Fruit fly (Drosophila melanogaster) whole organism, embryonic: Measurements from ENCODE around the gene mRRF1.
A peak's percentile ranks its signal among the peaks of the same experiment; 100 is the strongest.

ENCODE experiments used
- Asciz ChIP-seq: fragments of 200-800 bp; sonication (Bioruptor generic); optimal IDR thresholded peaks from 2 replicates; lab custom pipeline; 2017; ENCODE audit warnings: missing biosample characterization, mild to moderate bottlenecking, missing genetic modification characterization, missing genetic modification reagents
- Atf6 ChIP-seq: fragments of 200-800 bp; sonication (Bioruptor generic); IDR thresholded peaks from 2 replicates; pipeline ENCODE4 v1.3.6; 2022; ENCODE audit warnings: missing biosample characterization, missing genetic modification characterization
- Bgb ChIP-seq: fragments of 200-800 bp; sonication (Bioruptor generic); IDR thresholded peaks from 2 replicates; pipeline ENCODE4 v1.3.6; 2022; ENCODE audit warnings: missing biosample characterization, missing genetic modification characterization; ENCODE audit not compliant: partially characterized antibody
- CG10959 ChIP-seq: fragments of 200-800 bp; sonication (Bioruptor generic); IDR thresholded peaks from 2 replicates; pipeline ENCODE4 v1.3.6; 2022; ENCODE audit warnings: missing biosample characterization, missing genetic modification characterization
- CG11504 ChIP-seq: fragments of 200-800 bp; sonication (Bioruptor generic); optimal IDR thresholded peaks from 3 replicates; lab custom pipeline; 2019; ENCODE audit warnings: missing biosample characterization, mild to moderate bottlenecking, missing genetic modification characterization, moderate library complexity
- CG17361 ChIP-seq: fragments of 200-800 bp; sonication (Bioruptor generic); IDR thresholded peaks from 3 replicates; pipeline ENCODE4 v1.3.6; 2022; ENCODE audit warnings: missing biosample characterization, missing genetic modification characterization
- CG17385 ChIP-seq: fragments of 200-800 bp; sonication (Bioruptor generic); optimal IDR thresholded peaks from 3 replicates; lab custom pipeline; 2018; ENCODE audit warnings: missing biosample characterization, mild to moderate bottlenecking, missing genetic modification characterization
- CG18599 ChIP-seq: fragments of 200-800 bp; sonication (Bioruptor generic); optimal IDR thresholded peaks from 3 replicates; lab custom pipeline; 2017; ENCODE audit warnings: missing biosample characterization, missing genetic modification characterization, mild to moderate bottlenecking, moderate library complexity, missing genetic modification reagents
- CG31365 ChIP-seq: fragments of 200-800 bp; sonication (Bioruptor generic); optimal IDR thresholded peaks from 2 replicates; lab custom pipeline; 2018; ENCODE audit warnings: missing biosample characterization, mild to moderate bottlenecking, missing genetic modification characterization
- CG31441 ChIP-seq: fragments of 200-800 bp; sonication (Bioruptor generic); IDR thresholded peaks from 2 replicates; pipeline ENCODE4 v1.3.6; 2022; ENCODE audit warnings: missing biosample characterization, missing genetic modification characterization
- CG32772 ChIP-seq: fragments of 200-800 bp; sonication (Bioruptor generic); IDR thresholded peaks from 2 replicates; pipeline ENCODE4 v1.3.6; 2022; ENCODE audit warnings: missing biosample characterization, missing genetic modification characterization
- CG3281 ChIP-seq: fragments of 200-800 bp; sonication (Bioruptor generic); optimal IDR thresholded peaks from 3 replicates; lab custom pipeline; 2017; ENCODE audit warnings: missing biosample characterization, mild to moderate bottlenecking, missing genetic modification characterization
- CG33213 ChIP-seq: fragments of 200-800 bp; sonication (Bioruptor generic); optimal IDR thresholded peaks from 3 replicates; lab custom pipeline; 2016; ENCODE audit warnings: missing biosample characterization, missing genetic modification characterization
- CG3847 ChIP-seq: fragments of 200-800 bp; sonication (Bioruptor generic); IDR thresholded peaks from 2 replicates; pipeline ENCODE4 v1.3.6; 2022; ENCODE audit warnings: missing biosample characterization, missing genetic modification characterization
- CG4282 ChIP-seq: fragments of 200-800 bp; sonication (Bioruptor generic); optimal IDR thresholded peaks from 2 replicates; lab custom pipeline; 2016; ENCODE audit warnings: missing biosample characterization, missing genetic modification characterization
- CG4617 ChIP-seq: fragments of 200-800 bp; sonication (Bioruptor generic); optimal IDR thresholded peaks from 3 replicates; lab custom pipeline; 2016; ENCODE audit warnings: missing biosample characterization, missing genetic modification characterization, borderline replicate concordance
- CG4707 ChIP-seq: fragments of 200-800 bp; sonication (Bioruptor generic); optimal IDR thresholded peaks from 2 replicates; lab custom pipeline; 2018; ENCODE audit warnings: missing biosample characterization, mild to moderate bottlenecking, missing genetic modification characterization, moderate library complexity
- CG4730 ChIP-seq: fragments of 200-800 bp; sonication (Bioruptor generic); IDR thresholded peaks from 2 replicates; pipeline ENCODE4 v1.3.6; 2022; ENCODE audit warnings: missing biosample characterization, missing genetic modification characterization
- CG5245 ChIP-seq: fragments of 200-800 bp; sonication (Bioruptor generic); optimal IDR thresholded peaks from 3 replicates; lab custom pipeline; 2016; ENCODE audit warnings: missing biosample characterization, missing genetic modification characterization
- CG9437 ChIP-seq: fragments of 200-800 bp; sonication (Bioruptor generic); optimal IDR thresholded peaks from 2 replicates; lab custom pipeline; 2018; ENCODE audit warnings: missing biosample characterization, mild to moderate bottlenecking, missing genetic modification characterization
- CG9817 ChIP-seq: fragments of 200-800 bp; sonication (Bioruptor generic); optimal IDR thresholded peaks from 2 replicates; lab custom pipeline; 2018; ENCODE audit warnings: missing biosample characterization, mild to moderate bottlenecking, missing genetic modification characterization, moderate library complexity
- Chrac-16 ChIP-seq: fragments of 200-800 bp; sonication (Bioruptor generic); optimal IDR thresholded peaks from 3 replicates; lab custom pipeline; 2016; ENCODE audit warnings: missing biosample characterization, missing genetic modification characterization
- CoRest ChIP-seq: fragments of 200-800 bp; sonication (Bioruptor generic); optimal IDR thresholded peaks from 3 replicates; lab custom pipeline; 2018; ENCODE audit warnings: missing biosample characterization, mild to moderate bottlenecking, missing genetic modification characterization, moderate library complexity
- Dip2 ChIP-seq: fragments of 200-800 bp; sonication (Bioruptor generic); IDR thresholded peaks from 2 replicates; pipeline ENCODE4 v1.3.6; 2022; ENCODE audit warnings: missing biosample characterization, missing genetic modification characterization
- GATAe ChIP-seq: fragments of 200-800 bp; sonication (Bioruptor generic); conservative IDR thresholded peaks from 2 replicates; pipeline ENCODE4 v1.3.6; 2022; ENCODE audit warnings: missing biosample characterization, missing genetic modification characterization
- Hr3 ChIP-seq: fragments of 200-800 bp; sonication (Bioruptor generic); optimal IDR thresholded peaks from 3 replicates; lab custom pipeline; 2016; ENCODE audit warnings: missing biosample characterization, missing genetic modification characterization
- Nf-YB ChIP-seq: fragments of 200-800 bp; sonication (Bioruptor generic); optimal IDR thresholded peaks from 3 replicates; lab custom pipeline; 2019; ENCODE audit warnings: missing biosample characterization, mild to moderate bottlenecking, missing genetic modification characterization, moderate library complexity
- Ptx1 ChIP-seq: fragments of 200-800 bp; sonication (Bioruptor generic); IDR thresholded peaks from 2 replicates; pipeline ENCODE4 v1.3.6; 2022; ENCODE audit warnings: missing biosample characterization, missing genetic modification characterization
- Sin3A ChIP-seq: fragments of >200 bp; optimal IDR thresholded peaks from 2 replicates; lab custom pipeline; 2018
- Sox102F ChIP-seq: fragments of 200-800 bp; sonication (Bioruptor generic); optimal IDR thresholded peaks from 2 replicates; lab custom pipeline; 2018; ENCODE audit warnings: missing biosample characterization, mild to moderate bottlenecking, missing genetic modification characterization, moderate library complexity
- Trl ChIP-seq, 3 experiments: fragments of >200 bp in 2 of 3; fragments of 200-800 bp in 1 of 3; sonication (Bioruptor generic) in 1 of 3; optimal IDR thresholded peaks; 2 replicates in 1 of 3; 3 replicates in 2 of 3; lab custom pipeline; 2016 to 2017; ENCODE audit warnings: missing biosample characterization in 1 of 3, missing genetic modification characterization in 1 of 3
- bab2 ChIP-seq: fragments of 200-800 bp; sonication (Bioruptor generic); optimal IDR thresholded peaks from 2 replicates; lab custom pipeline; 2016; ENCODE audit warnings: missing biosample characterization, missing genetic modification characterization
- cato ChIP-seq: fragments of 200-800 bp; sonication (Bioruptor generic); optimal IDR thresholded peaks from 2 replicates; lab custom pipeline; 2016; ENCODE audit warnings: missing biosample characterization, missing genetic modification characterization, borderline replicate concordance
- crp ChIP-seq, 2 experiments: fragments of 200-800 bp; sonication (Bioruptor generic); optimal IDR thresholded peaks; 2 replicates in 1 of 2; 3 replicates in 1 of 2; lab custom pipeline; 2017; ENCODE audit warnings: missing biosample characterization in 2 of 2, missing genetic modification characterization in 2 of 2, mild to moderate bottlenecking in 1 of 2, moderate library complexity in 1 of 2
- da ChIP-seq: fragments of 200-800 bp; sonication (Bioruptor generic); optimal IDR thresholded peaks from 2 replicates; lab custom pipeline; 2016; ENCODE audit warnings: missing biosample characterization, missing genetic modification characterization
- dimm ChIP-seq: fragments of 200-800 bp; sonication (Bioruptor generic); IDR thresholded peaks from 2 replicates; pipeline ENCODE4 v1.3.6; 2022; ENCODE audit warnings: missing biosample characterization, missing genetic modification characterization
- ems ChIP-seq: fragments of 200-800 bp; sonication (Bioruptor generic); optimal IDR thresholded peaks from 3 replicates; lab custom pipeline; 2016; ENCODE audit warnings: missing biosample characterization, missing genetic modification characterization
- jing ChIP-seq: fragments of 200-800 bp; sonication (Bioruptor generic); optimal IDR thresholded peaks from 2 replicates; lab custom pipeline; 2018; ENCODE audit warnings: missing biosample characterization, mild to moderate bottlenecking, missing genetic modification characterization
- jumu ChIP-seq: fragments of 200-800 bp; sonication (Bioruptor generic); optimal IDR thresholded peaks from 3 replicates; lab custom pipeline; 2016; ENCODE audit warnings: missing biosample characterization, missing genetic modification characterization
- lola ChIP-seq, 3 experiments: fragments of >200 bp in 2 of 3; fragments of 200-800 bp in 1 of 3; sonication (Bioruptor generic) in 1 of 3; optimal IDR thresholded peaks; 2 replicates each; lab custom pipeline; 2017 to 2019; ENCODE audit warnings: missing biosample characterization in 3 of 3, missing genetic modification characterization in 3 of 3, mild to moderate bottlenecking in 1 of 3, moderate library complexity in 1 of 3
- mam ChIP-seq: fragments of 200-800 bp; sonication (Bioruptor generic); optimal IDR thresholded peaks from 3 replicates; lab custom pipeline; 2016; ENCODE audit warnings: missing biosample characterization, missing genetic modification characterization
- nerfin-2 ChIP-seq: fragments of 200-800 bp; sonication (Bioruptor generic); IDR thresholded peaks from 2 replicates; pipeline ENCODE4 v1.3.6; 2022; ENCODE audit warnings: missing biosample characterization, missing genetic modification characterization; ENCODE audit not compliant: partially characterized antibody
- nmo ChIP-seq: fragments of 200-800 bp; sonication (Bioruptor generic); optimal IDR thresholded peaks from 2 replicates; lab custom pipeline; 2018; ENCODE audit warnings: missing biosample characterization, mild to moderate bottlenecking, missing genetic modification characterization, moderate library complexity
- pb ChIP-seq: fragments of 200-800 bp; sonication (Bioruptor generic); optimal IDR thresholded peaks from 3 replicates; lab custom pipeline; 2016; ENCODE audit warnings: missing biosample characterization, missing genetic modification characterization
- scrt ChIP-seq: fragments of 200-800 bp; sonication (Bioruptor generic); optimal IDR thresholded peaks from 2 replicates; lab custom pipeline; 2018; ENCODE audit warnings: missing biosample characterization, mild to moderate bottlenecking, missing genetic modification characterization, moderate library complexity
- tap ChIP-seq: fragments of 200-800 bp; optimal IDR thresholded peaks from 3 replicates; lab custom pipeline; 2019; ENCODE audit warnings: missing biosample characterization, mild to moderate bottlenecking, missing genetic modification characterization, moderate library complexity
- tna ChIP-seq: fragments of 200-800 bp; sonication (Bioruptor generic); IDR thresholded peaks from 2 replicates; pipeline ENCODE4 v1.3.6; 2022; ENCODE audit warnings: missing biosample characterization, missing genetic modification characterization; ENCODE audit not compliant: partially characterized antibody
- trem ChIP-seq: fragments of 200-800 bp; optimal IDR thresholded peaks from 3 replicates; lab custom pipeline; 2019; ENCODE audit warnings: missing biosample characterization, mild to moderate bottlenecking, missing genetic modification characterization, moderate library complexity
- vnd ChIP-seq: fragments of 200-800 bp; sonication (Bioruptor generic); IDR thresholded peaks from 3 replicates; pipeline ENCODE4 v1.3.6; 2022; ENCODE audit warnings: missing biosample characterization, missing genetic modification characterization; ENCODE audit not compliant: partially characterized antibody

The mRRF1 gene

dm6 chr3L:9366850-9367430 is 2.8 kb downstream of the mRRF1 start, which contains the start of the genes Klp67A and CG4452 (continued):
- no peak for TF ChIP-seq ems (GFP tag; lab: Kevin White, UChicago)
- no peak for TF ChIP-seq CG4707
- peak; percentile 5 for TF ChIP-seq CG17385
- peak; percentile 36 for TF ChIP-seq cato (GFP tag; lab: Kevin White, UChicago)
- TF ChIP-seq CG5245 (GFP tag; lab: Kevin White, UChicago): no peak
- no peak for TF ChIP-seq Nf-YB (GFP tag; lab: Kevin White, UChicago)
- TF ChIP-seq CG17361: peak; percentile 78; the same call in 2 of the 3 replicates
- TF ChIP-seq Bgb (GFP tag; lab: Robert Waterston, UW): peak; percentile 88
- no peak for TF ChIP-seq Chrac-16 (GFP tag; lab: Kevin White, UChicago)
- peak; percentile 82 for TF ChIP-seq Sin3A (lab: Kevin White, UChicago)
- peak; percentile 79 for TF ChIP-seq nmo
- no peak for TF ChIP-seq Dip2 (GFP tag; lab: Robert Waterston, UW)
- TF ChIP-seq dimm: no peak
- TF ChIP-seq tna (GFP tag; lab: Robert Waterston, UW): peak; percentile 71; the same call in 1 of the 2 replicates
- TF ChIP-seq crp (GFP tag; optimal IDR thresholded peaks at IDR 0.05; lab: Kevin White, UChicago): peak in 1 of 2 experiments; percentile 27
- peak; percentile 70 for TF ChIP-seq CG9437 (GFP tag; lab: Kevin White, UChicago)
- TF ChIP-seq jing (GFP tag; lab: Kevin White, UChicago): no peak
- no peak for TF ChIP-seq Sox102F (GFP tag; lab: Kevin White, UChicago)
- peak; percentile 20 for TF ChIP-seq bab2
- no peak for TF ChIP-seq jumu (GFP tag; lab: Kevin White, UChicago)
- peak; percentile 43 for TF ChIP-seq Hr3
- TF ChIP-seq tap: no peak
- TF ChIP-seq CG32772: no peak
- no peak for TF ChIP-seq CG10959 (GFP tag; lab: Robert Waterston, UW)
- no peak for TF ChIP-seq GATAe
- TF ChIP-seq Ptx1 (GFP tag; lab: Robert Waterston, UW): no peak
- TF ChIP-seq da (GFP tag; lab: Kevin White, UChicago): no peak
- no peak for TF ChIP-seq CG4617 (GFP tag; lab: Kevin White, UChicago)
- no peak for TF ChIP-seq Asciz
- no peak for TF ChIP-seq CG4730 (GFP tag; lab: Robert Waterston, UW)
- TF ChIP-seq CG31365: no peak
- TF ChIP-seq Atf6 (GFP tag; lab: Robert Waterston, UW): no peak
- TF ChIP-seq CG33213: no peak
- peak; percentile 43 for TF ChIP-seq CG9817 (tag; lab: Kevin White, UChicago)
- peak; percentile 93 for TF ChIP-seq vnd (GFP tag; lab: Robert Waterston, UW)
- no peak; the same call in 1 of the 2 replicates for TF ChIP-seq CG31441
- TF ChIP-seq CG3847: peak; percentile 39; the same call in 1 of the 2 replicates
- TF ChIP-seq Trl (optimal IDR thresholded peaks at IDR 0.05; lab: Kevin White, UChicago): no peak
- no peak for TF ChIP-seq Trl (GFP tag; optimal IDR thresholded peaks at IDR 0.05; lab: Kevin White, UChicago)
- peak; percentile 22 for TF ChIP-seq mam
- TF ChIP-seq trem (tag; lab: Kevin White, UChicago): peak; percentile 77
- TF ChIP-seq CG18599 (GFP tag; lab: Kevin White, UChicago): peak; percentile 45
- TF ChIP-seq CG11504: no peak
- no peak for TF ChIP-seq CG4282 (GFP tag; lab: Kevin White, UChicago)
- peak; percentile 87 for TF ChIP-seq nerfin-2 (GFP tag; lab: Robert Waterston, UW)
- TF ChIP-seq scrt (GFP tag; lab: Kevin White, UChicago): no peak
- TF ChIP-seq pb (GFP tag; lab: Kevin White, UChicago): no peak
- TF ChIP-seq lola (GFP tag; optimal IDR thresholded peaks at IDR 0.05; lab: Kevin White, UChicago): peak in 1 of 3 experiments; percentile 56
- peak; percentile 29 for TF ChIP-seq CG3281
- peak; percentile 77 for TF ChIP-seq CoRest
